Worm (Caenorhabditis elegans) whole organism, young adult: Measurements from ENCODE around the gene F21C10.10.
A peak's percentile ranks its signal among the peaks of the same experiment; 100 is the strongest.

Source experiments
- B0019.2 ChIP-seq: fragments of 200-800 bp; sonication (Bioruptor generic); conservative IDR thresholded peaks from 2 replicates; pipeline ENCODE4 v1.3.6; 2022; ENCODE audit warnings: missing genetic modification reagents, missing genetic modification characterization, missing compliant biosample characterization
- B0261.1 ChIP-seq: sonication (generic microtip); optimal IDR thresholded peaks from 2 replicates; lab custom pipeline; 2016; ENCODE audit warnings: mild to moderate bottlenecking, missing genetic modification characterization, moderate library complexity, missing compliant biosample characterization
- B0336.3 ChIP-seq: fragments of 200-800 bp; sonication (Bioruptor generic); IDR thresholded peaks from 2 replicates; pipeline ENCODE4 v1.3.6; 2022; ENCODE audit warnings: missing genetic modification characterization, missing compliant biosample characterization
- D2030.7 ChIP-seq: fragments of 200-800 bp; sonication (Bioruptor generic); IDR thresholded peaks from 2 replicates; pipeline ENCODE4 v1.3.6; 2022; ENCODE audit warnings: missing genetic modification reagents, missing genetic modification characterization, missing compliant biosample characterization
- F10E7.11 ChIP-seq: sonication (generic microtip); optimal IDR thresholded peaks from 2 replicates; lab custom pipeline; 2017; ENCODE audit warnings: mild to moderate bottlenecking, missing genetic modification characterization, moderate library complexity, missing compliant biosample characterization
- F37B4.10 ChIP-seq: fragments of 200-800 bp; sonication (Bioruptor generic); IDR thresholded peaks from 2 replicates; pipeline ENCODE4 v1.3.6; 2022; ENCODE audit warnings: missing genetic modification characterization, missing compliant biosample characterization
- F49E8.2 ChIP-seq: sonication (generic microtip); optimal IDR thresholded peaks from 3 replicates; lab custom pipeline; 2017; ENCODE audit warnings: missing genetic modification characterization, mild to moderate bottlenecking, missing compliant biosample characterization, antibody characterized with exemption, moderate library complexity; ENCODE audit not compliant: insufficient read depth
- F57C9.4 ChIP-seq: sonication (generic microtip); optimal IDR thresholded peaks from 2 replicates; lab custom pipeline; 2017; ENCODE audit warnings: mild to moderate bottlenecking, missing genetic modification characterization, missing compliant biosample characterization
- K12H6.12 ChIP-seq: fragments of 200-800 bp; sonication (Bioruptor generic); optimal IDR thresholded peaks from 2 replicates; lab custom pipeline; 2018; ENCODE audit warnings: mild to moderate bottlenecking, missing genetic modification characterization, missing compliant biosample characterization
- T07F8.4 ChIP-seq: sonication (generic microtip); optimal IDR thresholded peaks from 2 replicates; lab custom pipeline; 2016; ENCODE audit warnings: mild to moderate bottlenecking, missing genetic modification characterization, moderate library complexity, missing compliant biosample characterization
- Y53G8AR.9 ChIP-seq: fragments of 200-800 bp; sonication (Bioruptor generic); conservative IDR thresholded peaks from 2 replicates; pipeline ENCODE4 v1.3.6; 2022; ENCODE audit warnings: missing genetic modification reagents, missing genetic modification characterization, missing compliant biosample characterization
- Y56A3A.18 ChIP-seq: fragments of 200-800 bp; sonication (Bioruptor generic); IDR thresholded peaks from 2 replicates; pipeline ENCODE4 v1.3.6; 2022; ENCODE audit warnings: missing genetic modification reagents, missing genetic modification characterization, missing compliant biosample characterization
- Y95B8A.8 ChIP-seq: fragments of 200-800 bp; sonication (Bioruptor generic); IDR thresholded peaks from 2 replicates; pipeline ENCODE4 v1.3.6; 2022; ENCODE audit warnings: missing genetic modification reagents, missing genetic modification characterization, missing compliant biosample characterization
- ZK185.1 ChIP-seq: sonication (generic microtip); optimal IDR thresholded peaks from 2 replicates; lab custom pipeline; 2016; ENCODE audit warnings: mild to moderate bottlenecking, missing genetic modification characterization, missing compliant biosample characterization; ENCODE audit not compliant: poor library complexity, severe bottlenecking
- atf-7 ChIP-seq: sonication (generic microtip); optimal IDR thresholded peaks from 2 replicates; lab custom pipeline; 2017; ENCODE audit warnings: mild to moderate bottlenecking, missing genetic modification characterization, missing compliant biosample characterization
- bed-1 ChIP-seq: fragments of 200-800 bp; sonication (Bioruptor generic); IDR thresholded peaks from 2 replicates; pipeline ENCODE4 v1.3.6; 2022; ENCODE audit warnings: missing genetic modification reagents, missing genetic modification characterization, missing compliant biosample characterization
- ceh-100 ChIP-seq: fragments of 200-800 bp; sonication (Bioruptor generic); IDR thresholded peaks from 2 replicates; pipeline ENCODE4 v1.3.6; 2022; ENCODE audit warnings: missing genetic modification reagents, missing genetic modification characterization, missing compliant biosample characterization
- ceh-79 ChIP-seq: sonication (generic microtip); optimal IDR thresholded peaks from 2 replicates; lab custom pipeline; 2017; ENCODE audit warnings: mild to moderate bottlenecking, missing genetic modification characterization, missing compliant biosample characterization
- die-1 ChIP-seq: sonication (generic microtip); optimal IDR thresholded peaks from 2 replicates; lab custom pipeline; 2016; ENCODE audit warnings: missing genotype, mild to moderate bottlenecking, missing genetic modification characterization, missing compliant biosample characterization
- dpff-1 ChIP-seq: sonication (generic microtip); optimal IDR thresholded peaks from 2 replicates; lab custom pipeline; 2017; ENCODE audit warnings: mild to moderate bottlenecking, missing genetic modification characterization, missing compliant biosample characterization
- dpl-1 ChIP-seq: fragments of 150-350 bp; optimal IDR thresholded peaks from 2 replicates; lab custom pipeline; 2014; ENCODE audit warnings: missing biosample characterization, missing genetic modification reagents, missing genetic modification characterization
- efl-1 ChIP-seq: fragments of 150-350 bp; optimal IDR thresholded peaks from 2 replicates; lab custom pipeline; 2014; ENCODE audit warnings: missing biosample characterization, missing genetic modification reagents, missing genetic modification characterization
- egl-18 ChIP-seq: fragments of 200-800 bp; sonication (Bioruptor generic); IDR thresholded peaks from 2 replicates; pipeline ENCODE4 v1.3.6; 2022; ENCODE audit warnings: missing genetic modification reagents, missing genetic modification characterization, missing compliant biosample characterization
- ekl-4 ChIP-seq: fragments of 200-800 bp; sonication (Bioruptor generic); IDR thresholded peaks from 2 replicates; pipeline ENCODE4 v1.3.6; 2022; ENCODE audit warnings: missing genetic modification reagents, missing genetic modification characterization, missing compliant biosample characterization
- ets-4 ChIP-seq: fragments of 200-800 bp; sonication (Bioruptor generic); optimal IDR thresholded peaks from 2 replicates; lab custom pipeline; 2018; ENCODE audit warnings: mild to moderate bottlenecking, missing genetic modification characterization, missing compliant biosample characterization
- him-1 ChIP-seq: sonication (generic microtip); optimal IDR thresholded peaks from 2 replicates; lab custom pipeline; 2016; ENCODE audit warnings: missing genotype, missing genetic modification reagents, missing genetic modification characterization, missing compliant biosample characterization
- let-526 ChIP-seq: fragments of 200-800 bp; sonication (Bioruptor generic); IDR thresholded peaks from 2 replicates; pipeline ENCODE4 v1.3.6; 2022; ENCODE audit warnings: missing genetic modification reagents, missing genetic modification characterization, missing compliant biosample characterization
- lin-26 ChIP-seq: fragments of 200-800 bp; sonication (Bioruptor generic); IDR thresholded peaks from 2 replicates; pipeline ENCODE4 v1.3.6; 2022; ENCODE audit warnings: missing genetic modification reagents, missing genetic modification characterization, missing compliant biosample characterization
- lin-35 ChIP-seq, 3 experiments: fragments of 150-350 bp in 2 of 3; sonication (generic microtip) in 1 of 3; optimal IDR thresholded peaks; 2 replicates each; lab custom pipeline; 2014 to 2018; ENCODE audit warnings: missing biosample characterization in 3 of 3, missing genetic modification characterization in 3 of 3, missing genetic modification reagents in 3 of 3
- lin-54 ChIP-seq: fragments of 200-800 bp; sonication (Bioruptor generic); optimal IDR thresholded peaks from 2 replicates; lab custom pipeline; 2018; ENCODE audit warnings: mild to moderate bottlenecking, missing genetic modification characterization, missing compliant biosample characterization
- madf-10 ChIP-seq: sonication (generic microtip); optimal IDR thresholded peaks from 2 replicates; lab custom pipeline; 2016; ENCODE audit warnings: mild to moderate bottlenecking, missing genetic modification characterization, missing compliant biosample characterization
- madf-8 ChIP-seq: fragments of 200-800 bp; sonication (Bioruptor generic); conservative IDR thresholded peaks from 2 replicates; pipeline ENCODE4 v1.3.6; 2022; ENCODE audit warnings: missing genetic modification reagents, missing genetic modification characterization, missing compliant biosample characterization
- nfya-1 ChIP-seq: sonication (generic microtip); optimal IDR thresholded peaks from 2 replicates; lab custom pipeline; 2017; ENCODE audit warnings: antibody characterized with exemption, missing compliant biosample characterization, missing genetic modification characterization, borderline replicate concordance; ENCODE audit not compliant: insufficient read depth
- nfya-2 ChIP-seq: fragments of 200-800 bp; sonication (Bioruptor generic); IDR thresholded peaks from 2 replicates; pipeline ENCODE4 v1.3.6; 2022; ENCODE audit warnings: missing genetic modification reagents, missing genetic modification characterization, missing compliant biosample characterization
- nfyb-1 ChIP-seq: fragments of 200-800 bp; sonication (Bioruptor generic); IDR thresholded peaks from 2 replicates; pipeline ENCODE4 v1.3.6; 2022; ENCODE audit warnings: missing genetic modification reagents, missing genetic modification characterization, missing compliant biosample characterization
- nhr-120 ChIP-seq: fragments of 200-800 bp; sonication (Bioruptor generic); IDR thresholded peaks from 2 replicates; pipeline ENCODE4 v1.3.6; 2022; ENCODE audit warnings: missing genetic modification characterization, missing compliant biosample characterization
- nhr-179 ChIP-seq: sonication (generic microtip); optimal IDR thresholded peaks from 2 replicates; lab custom pipeline; 2016; ENCODE audit warnings: mild to moderate bottlenecking, missing genetic modification characterization, missing compliant biosample characterization
- nhr-80 ChIP-seq: sonication (generic microtip); optimal IDR thresholded peaks from 2 replicates; lab custom pipeline; 2016; ENCODE audit warnings: missing genetic modification characterization, missing compliant biosample characterization
- nhr-90 ChIP-seq: sonication (generic microtip); optimal IDR thresholded peaks from 2 replicates; lab custom pipeline; 2016; ENCODE audit warnings: missing genotype, mild to moderate bottlenecking, missing genetic modification characterization, missing compliant biosample characterization
- pbrm-1 ChIP-seq: fragments of 200-800 bp; sonication (Bioruptor generic); IDR thresholded peaks from 2 replicates; pipeline ENCODE4 v1.3.6; 2022; ENCODE audit warnings: missing genetic modification reagents, missing genetic modification characterization, missing compliant biosample characterization
- repo-1 ChIP-seq: sonication (generic microtip); optimal IDR thresholded peaks from 2 replicates; lab custom pipeline; 2017; ENCODE audit warnings: mild to moderate bottlenecking, missing genetic modification characterization, missing compliant biosample characterization
- sdz-38 ChIP-seq: sonication (generic microtip); optimal IDR thresholded peaks from 2 replicates; lab custom pipeline; 2016; ENCODE audit warnings: missing genotype, missing genetic modification characterization, missing compliant biosample characterization
- sptf-2 ChIP-seq: fragments of 200-800 bp; sonication (Bioruptor generic); optimal IDR thresholded peaks from 2 replicates; lab custom pipeline; 2018; ENCODE audit warnings: mild to moderate bottlenecking, missing genetic modification characterization, missing compliant biosample characterization
- tbp1 ChIP-seq: fragments of 200-800 bp; sonication (Bioruptor generic); optimal IDR thresholded peaks from 2 replicates; lab custom pipeline; 2018; ENCODE audit warnings: mild to moderate bottlenecking, missing genetic modification characterization, missing compliant biosample characterization
- tbx-9 ChIP-seq: sonication (generic microtip); optimal IDR thresholded peaks from 2 replicates; lab custom pipeline; 2016; ENCODE audit warnings: borderline replicate concordance, missing genetic modification characterization, inconsistent platforms, missing compliant biosample characterization
- unc-130 ChIP-seq: sonication (generic microtip); optimal IDR thresholded peaks from 2 replicates; lab custom pipeline; 2016; ENCODE audit warnings: missing genetic modification reagents, missing genetic modification characterization, missing compliant biosample characterization
- ztf-25 ChIP-seq: fragments of 200-800 bp; sonication (Bioruptor generic); IDR thresholded peaks from 2 replicates; pipeline ENCODE4 v1.3.6; 2022; ENCODE audit warnings: missing genetic modification reagents, missing genetic modification characterization, missing compliant biosample characterization
- ztf-26 ChIP-seq: sonication (generic microtip); optimal IDR thresholded peaks from 2 replicates; lab custom pipeline; 2017; ENCODE audit warnings: missing genetic modification characterization, missing compliant biosample characterization
- ztf-3 ChIP-seq: fragments of 200-800 bp; sonication (Bioruptor generic); optimal IDR thresholded peaks from 2 replicates; lab custom pipeline; 2018; ENCODE audit warnings: mild to moderate bottlenecking, missing genetic modification characterization, missing compliant biosample characterization
- ztf-6 ChIP-seq: fragments of 200-800 bp; sonication (Bioruptor generic); IDR thresholded peaks from 2 replicates; pipeline ENCODE4 v1.3.6; 2022; ENCODE audit warnings: missing genetic modification reagents, missing genetic modification characterization, missing compliant biosample characterization

F21C10.10 gene

ce11 chrV:9079965-9080432 lies 16.1 kb upstream of the F21C10.10 start (continued):
- TF ChIP-seq ZK185.1 (tag; lab: Kevin White, UChicago) (peak; percentile 19), B0261.1 (tag; lab: Kevin White, UChicago) (no peak), T07F8.4 (no peak), sdz-38 (tag; lab: Kevin White, UChicago) (no peak), tbx-9 (tag; lab: Kevin White, UChicago) (no peak), nfya-2 (GFP tag; lab: Robert Waterston, UW) (no peak), nhr-179 (no peak), bed-1 (no peak), F57C9.4 (tag; lab: Kevin White, UChicago) (no peak), lin-35 (GFP tag; optimal IDR thresholded peaks at IDR 0.05; lab: Kevin White, UChicago) (no peak), nhr-90 (tag; lab: Kevin White, UChicago) (peak; percentile 54), ztf-25 (GFP tag; lab: Robert Waterston, UW) (no peak), F49E8.2 (tag; lab: Kevin White, UChicago) (no peak), ets-4 (GFP tag; lab: Kevin White, UChicago) (peak; percentile 92), let-526 (GFP tag; lab: Robert Waterston, UW) (peak; percentile 4; the same call in 1 of the 2 replicates), ztf-3 (GFP tag; lab: Kevin White, UChicago) (no peak), ceh-79 (tag; lab: Kevin White, UChicago) (no peak), die-1 (no peak), efl-1 (GFP tag; lab: Kevin White, UChicago) (no peak), madf-8 (no peak), atf-7 (tag; lab: Kevin White, UChicago) (peak; percentile 88), sptf-2 (GFP tag; lab: Kevin White, UChicago) (no peak), madf-10 (tag; lab: Kevin White, UChicago) (no peak), nfya-1 (tag; lab: Kevin White, UChicago) (no peak), K12H6.12 (no peak), repo-1 (tag; lab: Kevin White, UChicago) (no peak), B0336.3 (GFP tag; lab: Robert Waterston, UW) (peak; percentile 72), egl-18 (GFP tag; lab: Robert Waterston, UW) (no peak), tbp1 (GFP tag; lab: Kevin White, UChicago) (peak; percentile 31), lin-54 (GFP tag; lab: Kevin White, UChicago) (peak; percentile 40), D2030.7 (no peak), him-1 (no peak), pbrm-1 (peak; percentile 37; the same call in 1 of the 2 replicates), F37B4.10 (GFP tag; lab: Robert Waterston, UW) (no peak), Y56A3A.18 (GFP tag; lab: Robert Waterston, UW) (no peak), nhr-120 (GFP tag; lab: Robert Waterston, UW) (no peak), Y53G8AR.9 (GFP tag; lab: Robert Waterston, UW) (no peak; the same call in 1 of the 2 replicates), B0019.2 (GFP tag; lab: Robert Waterston, UW) (no peak), ztf-26 (tag; lab: Kevin White, UChicago) (no peak), ceh-100 (no peak), F10E7.11 (tag; lab: Kevin White, UChicago) (no peak), nfyb-1 (GFP tag; lab: Robert Waterston, UW) (peak; percentile 60), lin-26 (GFP tag; lab: Robert Waterston, UW) (no peak), ztf-6 (GFP tag; lab: Robert Waterston, UW) (no peak), dpff-1 (tag; lab: Kevin White, UChicago) (no peak), Y95B8A.8 (GFP tag; lab: Robert Waterston, UW) (0 out of 2 replicates have a peak, but pooled peaks have one; percentile 36), dpl-1 (no peak), ekl-4 (GFP tag; lab: Robert Waterston, UW) (no peak), nhr-80 (tag; lab: Kevin White, UChicago) (peak; percentile 99), unc-130 (GFP tag; lab: Kevin White, UChicago) (no peak)
